Worm (Caenorhabditis elegans): ENCODE results near the gene Y53F4B.17.

Y53F4B.17 gene

DNA sequence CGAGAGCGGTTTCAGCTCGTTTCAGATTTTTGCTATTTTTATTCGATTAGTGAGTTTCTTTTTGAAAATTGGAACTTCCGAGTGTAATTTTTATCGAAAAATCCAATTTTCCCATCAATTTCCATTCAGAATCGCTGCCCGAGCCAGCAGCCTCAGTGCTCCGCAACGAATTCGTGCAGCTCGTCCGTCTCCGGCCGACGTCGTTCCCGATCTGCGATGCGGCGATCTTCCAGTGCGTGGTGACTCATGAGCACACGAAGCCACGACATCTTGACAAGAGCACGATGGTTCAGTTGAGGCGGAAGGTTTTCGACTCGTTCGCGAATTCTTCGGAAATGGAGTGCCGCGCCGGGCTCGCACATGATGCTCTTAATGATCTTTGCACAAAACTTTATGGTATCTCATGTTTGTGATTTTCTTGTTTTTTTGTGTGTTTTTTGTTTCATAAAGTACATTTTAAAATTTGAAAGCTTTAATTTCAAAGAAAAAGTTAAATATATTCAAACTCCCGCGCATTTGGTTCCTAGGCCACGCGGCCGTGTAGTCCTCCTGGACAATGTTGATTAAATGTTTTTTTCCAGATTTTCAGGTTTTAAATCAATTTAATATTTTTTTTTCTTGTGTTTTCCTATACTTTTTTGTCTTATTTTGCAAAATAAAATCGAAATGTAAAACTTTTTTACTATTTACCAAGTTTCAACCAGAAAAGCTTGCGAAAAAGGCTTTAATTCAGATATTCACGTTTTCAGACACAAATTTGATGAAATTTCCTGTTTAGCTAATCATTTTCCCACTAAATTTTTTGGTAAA is 30.8 kb downstream of the Y53F4B.17 start:
- no peak for TF ChIP-seq unc-62 (GFP tag; optimal IDR thresholded peaks at IDR 0.05)

DNA sequence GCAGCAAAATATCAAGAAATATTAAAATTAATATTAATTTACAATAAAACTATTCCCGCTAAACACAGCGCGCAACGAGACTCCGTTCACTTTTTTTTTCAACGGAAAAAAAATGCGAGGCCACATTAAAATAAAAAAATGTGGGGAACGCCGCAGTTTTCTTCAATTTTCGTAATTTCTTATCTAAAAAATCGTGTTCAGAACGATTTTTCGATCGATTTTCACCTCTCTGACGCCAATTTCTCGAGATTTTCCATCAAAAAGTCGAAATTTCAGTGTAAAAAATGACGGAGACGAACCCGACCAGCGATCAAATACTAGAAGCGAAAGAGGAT is 31.4 kb downstream of the Y53F4B.17 start, which contains the start of gene Y53F4B.21:
TSS of gene Y53F4B.21 (plus strand) at position 285 of the 335 bp plus-strand sequence.
- TF ChIP-seq unc-62 (GFP tag; optimal IDR thresholded peaks at IDR 0.05), result no peak

DNA sequence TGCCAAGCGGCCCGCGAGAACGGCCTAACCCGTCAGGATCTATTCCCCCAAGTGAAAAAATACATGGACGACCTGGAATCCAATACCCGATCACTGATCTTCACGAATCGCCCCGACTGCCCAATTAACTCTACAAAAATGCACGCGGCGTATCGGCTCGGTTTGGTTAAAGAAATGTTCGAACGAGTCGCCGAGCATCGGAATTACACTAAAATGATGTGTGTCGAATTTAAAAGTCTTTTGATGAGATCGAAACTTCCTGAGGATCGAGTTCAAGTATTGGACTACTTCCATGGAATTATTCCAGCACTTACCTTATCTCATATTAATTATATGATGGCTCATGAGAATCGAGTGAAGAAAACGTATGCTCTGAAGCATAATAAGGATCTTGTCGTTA is 48.7 kb downstream of the Y53F4B.17 start:
- no peak for TF ChIP-seq unc-62 (GFP tag; optimal IDR thresholded peaks at IDR 0.05)

DNA sequence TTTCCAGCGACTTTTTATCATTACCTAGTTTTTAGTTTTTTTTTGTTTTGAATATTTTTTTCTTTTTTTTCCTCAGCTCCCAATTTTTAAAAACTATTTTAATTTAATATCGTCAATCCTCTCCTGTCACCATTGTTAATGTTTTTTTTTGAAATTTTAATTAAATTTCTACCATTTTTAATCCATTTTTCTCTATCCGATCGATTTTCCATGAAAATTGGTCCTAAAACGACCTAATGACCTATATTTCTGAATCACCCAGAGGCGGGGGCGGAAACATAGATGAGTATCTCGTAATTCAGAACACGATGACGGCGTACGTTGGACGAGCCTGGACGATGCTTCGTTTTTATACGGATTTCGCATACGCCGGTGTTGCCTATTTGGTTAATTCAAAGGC is 51.4 kb downstream of the Y53F4B.17 start, which contains the start of gene Y53F4B.39:
TSS of gene Y53F4B.39 (plus strand) at position 301 of the 400 bp plus-strand sequence.
- no peak for TF ChIP-seq unc-62 (GFP tag; optimal IDR thresholded peaks at IDR 0.05)

DNA sequence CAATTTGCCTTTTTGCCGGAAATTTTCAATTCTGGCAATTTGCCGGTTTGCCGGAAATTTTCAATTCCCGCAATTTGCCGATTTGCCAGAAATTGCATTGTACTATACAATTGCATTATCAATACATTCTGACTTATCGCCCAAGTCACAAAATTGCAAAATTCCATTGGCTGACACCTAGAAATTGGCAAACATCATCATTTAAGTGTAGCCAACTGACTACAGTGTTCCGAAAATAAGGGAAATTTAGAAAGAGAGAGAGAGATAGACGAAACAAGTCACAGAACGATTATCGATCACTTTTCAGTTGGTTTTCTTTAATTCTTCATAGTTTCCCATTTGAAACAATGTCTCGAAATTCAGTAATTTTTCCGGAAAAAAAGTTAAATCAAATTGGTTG is 52.9 kb downstream of the Y53F4B.17 start:
- TF ChIP-seq unc-62 (GFP tag; optimal IDR thresholded peaks at IDR 0.05), result no peak
